Worm (Caenorhabditis elegans): Measurements from ENCODE around the gene srj-32.
"Not testable (repeated sequence)": the region's sequence is repeated elsewhere in the genome, so short reads cannot be mapped to it uniquely, and the experiment has no call there.

DNA sequence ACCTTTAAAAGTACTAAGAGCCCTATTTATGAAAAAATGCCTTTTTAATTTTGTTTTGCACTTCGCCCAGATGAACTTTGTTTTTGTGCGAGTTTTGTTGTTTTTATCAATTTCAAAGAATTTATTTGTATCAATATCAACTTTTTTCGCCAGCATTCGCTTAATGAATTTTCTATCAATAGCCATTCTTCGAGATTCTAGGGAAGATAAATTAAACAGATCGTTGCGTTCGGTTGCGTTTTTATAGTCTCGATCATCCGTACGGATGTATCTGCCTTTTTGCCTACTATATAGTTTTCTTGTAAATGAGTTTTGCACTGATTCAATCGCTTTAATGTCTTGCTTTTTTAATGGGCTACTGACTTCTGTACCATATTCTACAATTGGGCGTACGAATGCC lies 48.3 kb upstream of the srj-32 start, which contains the start of gene nhr-147:
- TF ChIP-seq nhr-25 (tag; optimal IDR thresholded peaks at IDR 0.05); elt-1 (tag; optimal IDR thresholded peaks at IDR 0.05); elt-3 (tag; optimal IDR thresholded peaks at IDR 0.05); nhr-77 (tag; optimal IDR thresholded peaks at IDR 0.05); ztf-11 (tag; optimal IDR thresholded peaks at IDR 0.05); nfya-1 (tag; optimal IDR thresholded peaks at IDR 0.05; ENCODE audit: insufficient read depth); lin-39 (tag; optimal IDR thresholded peaks at IDR 0.05); nhr-11 (tag; optimal IDR thresholded peaks at IDR 0.05); tbx-2 (tag; optimal IDR thresholded peaks at IDR 0.05); jun-1 (tag; optimal IDR thresholded peaks at IDR 0.05); fkh-10 (GFP tag; optimal IDR thresholded peaks at IDR 0.05): not testable (repeated sequence)
